Fruit fly (Drosophila melanogaster): ENCODE data around the gene Octbeta1R.

The Octbeta1R gene

dm6 chr3R:22465138-22465537, 31.9 kb upstream of the Octbeta1R start:
- TF ChIP-seq lola (GFP tag; optimal IDR thresholded peaks at IDR 0.05) (no peak), Hnf4 (GFP tag; optimal IDR thresholded peaks at IDR 0.05) (no peak), Jra (GFP tag; optimal IDR thresholded peaks at IDR 0.05) (no peak), sv (GFP tag; optimal IDR thresholded peaks at IDR 0.05) (no peak), N (GFP tag; optimal IDR thresholded peaks at IDR 0.05) (no peak), Rel (GFP tag; optimal IDR thresholded peaks at IDR 0.05) (no peak), Rel (tag; optimal IDR thresholded peaks at IDR 0.05) (no peak), Myc (optimal IDR thresholded peaks at IDR 0.05) (no peak), CG32264 (GFP tag; optimal IDR thresholded peaks at IDR 0.05) (no peak), dmrt93B (GFP tag; optimal IDR thresholded peaks at IDR 0.05) (no peak), rgr (GFP tag; optimal IDR thresholded peaks at IDR 0.05) (no peak), woc (GFP tag; optimal IDR thresholded peaks at IDR 0.05) (no peak), HLH106 (tag; optimal IDR thresholded peaks at IDR 0.05) (no peak), foxo (GFP tag; optimal IDR thresholded peaks at IDR 0.05) (no peak), ey (GFP tag; optimal IDR thresholded peaks at IDR 0.05) (no peak)

- no peak for TF ChIP-seq Mio (GFP tag; optimal IDR thresholded peaks at IDR 0.05)
- TF ChIP-seq pan (optimal IDR thresholded peaks at IDR 0.05), result no peak
- no peak for TF ChIP-seq dsf (GFP tag; optimal IDR thresholded peaks at IDR 0.05; ENCODE audit: borderline replicate concordance)
- TF ChIP-seq Rel (GFP tag; optimal IDR thresholded peaks at IDR 0.05), result no peak
- TF ChIP-seq Rel (tag; optimal IDR thresholded peaks at IDR 0.05), result no peak
- TF ChIP-seq Abd-B (GFP tag; optimal IDR thresholded peaks at IDR 0.05), result no peak
- no peak for TF ChIP-seq Hr78 (GFP tag; optimal IDR thresholded peaks at IDR 0.05)
- no peak for TF ChIP-seq Jra (GFP tag; optimal IDR thresholded peaks at IDR 0.05)
- no peak for TF ChIP-seq lola (GFP tag; optimal IDR thresholded peaks at IDR 0.05)
- no peak for TF ChIP-seq CG9705 (GFP tag; optimal IDR thresholded peaks at IDR 0.05)
- no peak for TF ChIP-seq Vsx2 (GFP tag; optimal IDR thresholded peaks at IDR 0.05; ENCODE audit: partially characterized antibody)
- TF ChIP-seq CrebA (GFP tag; optimal IDR thresholded peaks at IDR 0.05; ENCODE audit: borderline replicate concordance), result no peak
- no peak for TF ChIP-seq N (GFP tag; optimal IDR thresholded peaks at IDR 0.05)
- no peak for TF ChIP-seq Myc (optimal IDR thresholded peaks at IDR 0.05)
- no peak for TF ChIP-seq usp (GFP tag; optimal IDR thresholded peaks at IDR 0.05)
- TF ChIP-seq HLH106 (tag; optimal IDR thresholded peaks at IDR 0.05), result no peak
- TF ChIP-seq dmrt93B (GFP tag; optimal IDR thresholded peaks at IDR 0.05), result no peak
- no peak for TF ChIP-seq tai (GFP tag; optimal IDR thresholded peaks at IDR 0.05)
Measured at dm6 chr3R:22465984-22466530, 31.0 kb upstream of the Octbeta1R start, which contains the start of gene Pebp1. TSS of gene Pebp1 (plus strand) at chr3R:22466034.

- TF ChIP-seq GATAd (GFP tag; optimal IDR thresholded peaks at IDR 0.05), result peak; percentile 3
- TF ChIP-seq woc (GFP tag; optimal IDR thresholded peaks at IDR 0.05), result no peak
Measured at dm6 chr3R:22467939-22468571, 29.0 kb upstream of the Octbeta1R start, which contains the start of the genes CG5377 and Nrx-1. TSS of gene CG5377 (minus strand) at chr3R:22468157. TSS of gene Nrx-1 (plus strand) at chr3R:22468512.

- TF ChIP-seq CG32264 (GFP tag; optimal IDR thresholded peaks at IDR 0.05) (peak; percentile 6), Hr83 (GFP tag; optimal IDR thresholded peaks at IDR 0.05; ENCODE audit: poor library complexity, severe bottlenecking) (no peak), br (GFP tag; optimal IDR thresholded peaks at IDR 0.05) (peak; percentile 74), ey (GFP tag; optimal IDR thresholded peaks at IDR 0.05) (peak; percentile 78), sv (GFP tag; optimal IDR thresholded peaks at IDR 0.05) (peak; percentile 69), fru (GFP tag; optimal IDR thresholded peaks at IDR 0.05) (peak; percentile 79), Dif (GFP tag; optimal IDR thresholded peaks at IDR 0.05; ENCODE audit: partially characterized antibody) (no peak), woc (GFP tag; optimal IDR thresholded peaks at IDR 0.05) (peak; percentile 21), Dfd (GFP tag; optimal IDR thresholded peaks at IDR 0.05) (no peak), Myc (optimal IDR thresholded peaks at IDR 0.05) (no peak), h (GFP tag; optimal IDR thresholded peaks at IDR 0.05) (peak; percentile 74), CrebA (GFP tag; optimal IDR thresholded peaks at IDR 0.05; ENCODE audit: borderline replicate concordance) (no peak), HLH106 (tag; optimal IDR thresholded peaks at IDR 0.05) (peak; percentile 67), OdsH (GFP tag; optimal IDR thresholded peaks at IDR 0.05) (peak; percentile 43), sage (GFP tag; optimal IDR thresholded peaks at IDR 0.05) (no peak), rgr (GFP tag; optimal IDR thresholded peaks at IDR 0.05) (peak; percentile 59), Abd-B (GFP tag; optimal IDR thresholded peaks at IDR 0.05) (no peak), foxo (GFP tag; optimal IDR thresholded peaks at IDR 0.05) (peak in 1 of 2 experiments; percentile 74), Sp1 (GFP tag; optimal IDR thresholded peaks at IDR 0.05) (peak; percentile 57), usp (GFP tag; optimal IDR thresholded peaks at IDR 0.05) (no peak)
Measured at dm6 chr3R:22468829-22469487, 28.1 kb upstream of the Octbeta1R start.

Measured in whole organism, wandering third instar larva.